Worm (Caenorhabditis elegans): Measurements from ENCODE around the gene K12H6.8.

The K12H6.8 gene

DNA sequence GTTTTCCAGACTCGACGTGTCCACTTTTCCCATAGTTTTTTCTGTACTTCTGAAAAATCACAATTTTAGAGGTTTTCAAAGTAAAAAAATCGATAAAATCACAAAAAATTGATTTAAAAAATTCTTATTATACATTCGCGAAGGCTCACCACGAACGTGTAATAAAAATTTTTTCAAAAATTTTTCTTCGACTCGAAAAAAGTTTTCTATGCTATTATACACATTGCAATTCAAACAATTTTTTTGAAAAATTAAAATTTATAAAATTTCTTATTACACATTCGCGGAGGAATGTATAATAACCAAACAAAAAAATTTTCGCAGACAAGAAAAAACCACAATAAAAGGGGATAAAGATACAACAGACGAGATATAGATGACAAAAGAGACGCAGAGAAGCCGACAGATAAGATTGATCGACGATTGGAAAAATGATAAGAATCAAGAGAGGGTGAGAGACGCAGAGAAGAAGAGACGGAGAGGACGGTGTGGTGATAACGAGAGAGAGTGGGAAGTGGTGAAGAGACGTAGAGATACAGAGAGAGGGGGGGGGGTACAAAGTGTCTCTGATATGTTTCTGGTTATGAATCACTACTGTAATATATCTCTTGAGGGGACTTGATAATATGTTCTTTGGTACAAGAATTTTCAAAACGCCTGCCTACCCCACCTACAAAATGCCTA lies 27.0 kb upstream of the K12H6.8 start, which contains the start of gene nhr-119 (continued):
- TF ChIP-seq ztf-11 (tag; optimal IDR thresholded peaks at IDR 0.05) (no peak), daf-19 (GFP tag; conservative IDR thresholded peaks at IDR 0.05) (no peak), daf-8 (GFP tag; IDR thresholded peaks at IDR 0.05) (no peak), ceh-82 (tag; optimal IDR thresholded peaks at IDR 0.05) (no peak), hif-1 (tag; optimal IDR thresholded peaks at IDR 0.05) (peak in 1 of 2 experiments; percentile 14), lin-38 (GFP tag; IDR thresholded peaks at IDR 0.05) (peak; percentile 35; the same call in 1 of the 2 replicates), dmd-9 (GFP tag; IDR thresholded peaks at IDR 0.05) (no peak), F26F4.8 (GFP tag; conservative IDR thresholded peaks at IDR 0.05) (no peak), Y48G9A.11 (GFP tag; IDR thresholded peaks at IDR 0.05) (no peak), dmd-6 (GFP tag; IDR thresholded peaks at IDR 0.05) (peak; percentile 91), snpc-4 (tag; optimal IDR thresholded peaks at IDR 0.05) (no peak), ceh-32 (tag; optimal IDR thresholded peaks at IDR 0.05; ENCODE audit: poor library complexity) (no peak), nhr-48 (tag; optimal IDR thresholded peaks at IDR 0.05) (peak; percentile 93), spr-3 (GFP tag; optimal IDR thresholded peaks at IDR 0.05) (no peak), tag-97 (GFP tag; IDR thresholded peaks at IDR 0.05) (no peak), ceh-20 (GFP tag; IDR thresholded peaks at IDR 0.05) (peak; percentile 70), F10B5.3 (tag; optimal IDR thresholded peaks at IDR 0.05) (no peak), nhr-237 (tag; optimal IDR thresholded peaks at IDR 0.05) (no peak), lin-15B (tag; optimal IDR thresholded peaks at IDR 0.05) (no peak), D1046.2 (GFP tag; IDR thresholded peaks at IDR 0.05) (no peak), nhr-25 (tag; optimal IDR thresholded peaks at IDR 0.05; ENCODE audit: borderline replicate concordance, insufficient read depth) (no peak), madf-5 (GFP tag; IDR thresholded peaks at IDR 0.05) (no peak), hlh-30 (tag; optimal IDR thresholded peaks at IDR 0.05; ENCODE audit: insufficient read depth) (peak; percentile 73), zag-1 (tag; optimal IDR thresholded peaks at IDR 0.05) (no peak), F44E2.7 (GFP tag; IDR thresholded peaks at IDR 0.05) (no peak), spr-1 (tag; optimal IDR thresholded peaks at IDR 0.05) (peak; percentile 56), aha-1 (tag) (peak; percentile 64), nhr-76 (tag; optimal IDR thresholded peaks at IDR 0.05) (no peak), duxl-1 (tag; optimal IDR thresholded peaks at IDR 0.05; ENCODE audit: poor library complexity) (peak; percentile 47), arid-1 (GFP tag; conservative IDR thresholded peaks at IDR 0.05) (no peak), fkh-10 (GFP tag; optimal IDR thresholded peaks at IDR 0.05) (no peak), nhr-111 (GFP tag; optimal IDR thresholded peaks at IDR 0.05) (no peak), Y75B8A.6 (GFP tag; IDR thresholded peaks at IDR 0.05) (no peak), egl-43 (GFP tag; IDR thresholded peaks at IDR 0.05) (no peak), R02D3.7 (tag; optimal IDR thresholded peaks at IDR 0.05) (no peak), Y105C5A.15 (GFP tag; IDR thresholded peaks at IDR 0.05) (no peak), dmd-8 (GFP tag; IDR thresholded peaks at IDR 0.05) (no peak), pha-4 (GFP tag; IDR thresholded peaks at IDR 0.05) (peak; percentile 65), pha-4 (tag; optimal IDR thresholded peaks at IDR 0.05) (no peak), mes-2 (tag; optimal IDR thresholded peaks at IDR 0.05; ENCODE audit: poor library complexity, severe bottlenecking) (peak; percentile 68), fos-1 (tag; optimal IDR thresholded peaks at IDR 0.05) (peak; percentile 38), ctbp-1 (GFP tag; IDR thresholded peaks at IDR 0.05) (no peak), sdz-12 (GFP tag; optimal IDR thresholded peaks at IDR 0.05) (no peak), mdl-1 (tag; optimal IDR thresholded peaks at IDR 0.05) (peak; percentile 11 to 81), jun-1 (tag; optimal IDR thresholded peaks at IDR 0.05) (peak; percentile 22), nhr-77 (tag; optimal IDR thresholded peaks at IDR 0.05) (peak; percentile 45), zip-11 (GFP tag; IDR thresholded peaks at IDR 0.05) (no peak), hmg-1.1 (GFP tag; IDR thresholded peaks at IDR 0.05) (peak; percentile 59), nhr-10 (tag; optimal IDR thresholded peaks at IDR 0.05) (peak; percentile 8), php-3 (GFP tag; IDR thresholded peaks at IDR 0.05) (peak; percentile 66), ztf-7 (tag; optimal IDR thresholded peaks at IDR 0.05) (no peak)

Measured in whole organism, L4 larva.